Fruit fly (Drosophila melanogaster): Measurements from ENCODE around the gene Cyp4ae1.
A peak's percentile ranks its signal among the peaks of the same experiment; 100 is the strongest.

The Cyp4ae1 gene

dm6 chrX:2140487-2140886 is 38.3 kb upstream of the Cyp4ae1 start (continued):
- TF ChIP-seq NK7.1 (GFP tag; optimal IDR thresholded peaks at IDR 0.05) = no peak
- TF ChIP-seq bigmax (GFP tag; optimal IDR thresholded peaks at IDR 0.05) = no peak
- TF ChIP-seq CG15514 (GFP tag; optimal IDR thresholded peaks at IDR 0.05) = no peak
- no peak for TF ChIP-seq CG14965 (GFP tag; optimal IDR thresholded peaks at IDR 0.05; ENCODE audit: borderline replicate concordance)

DNA sequence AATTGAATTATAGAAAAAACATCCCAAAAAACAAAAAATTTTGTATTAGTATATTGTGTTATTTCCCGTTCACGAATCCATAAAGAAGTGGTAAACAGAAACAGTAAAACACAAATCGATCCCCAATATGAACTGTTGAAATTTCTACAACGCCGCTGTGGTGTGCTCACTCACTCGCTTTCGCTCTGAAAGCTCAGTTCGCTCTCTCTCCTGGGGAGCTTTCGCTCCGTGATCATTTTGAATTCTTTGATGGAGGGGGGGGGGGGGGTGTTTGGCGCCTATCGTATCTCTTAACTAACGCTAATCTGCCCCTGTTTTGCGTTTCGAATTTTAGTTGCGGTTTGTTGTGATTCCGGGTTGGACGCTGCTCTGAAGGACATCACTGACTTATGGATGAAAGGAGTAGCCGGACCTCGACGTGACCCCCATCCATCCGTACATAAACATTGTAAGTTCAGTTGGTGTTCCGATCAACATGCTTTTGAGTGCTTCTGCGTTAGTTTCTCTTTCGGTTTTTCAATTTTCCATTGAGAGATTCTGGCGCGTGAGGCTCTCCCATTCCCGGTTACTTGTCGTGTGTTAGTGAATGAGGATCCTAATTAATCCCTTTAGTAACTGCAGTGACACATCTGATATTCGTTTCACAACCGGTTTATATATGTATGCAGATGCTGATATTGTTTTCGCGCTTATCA is 37.5 kb upstream of the Cyp4ae1 start, which contains the start of gene D2hgdh:
Gene D2hgdh, plus strand, starts transcription at position 331 of the 695 bp plus-strand sequence.
- TF ChIP-seq CG4617 (GFP tag; optimal IDR thresholded peaks at IDR 0.05; ENCODE audit: borderline replicate concordance) (no peak), CG15269 (tag; optimal IDR thresholded peaks at IDR 0.05) (peak; percentile 18), run (tag; optimal IDR thresholded peaks at IDR 0.05) (peak; percentile 9), fru (optimal IDR thresholded peaks at IDR 0.05) (no peak), chinmo (GFP tag; IDR thresholded peaks at IDR 0.05; ENCODE audit: partially characterized antibody) (peak; percentile 71; the same call in 1 of the 4 replicates), Oaz (GFP tag; IDR thresholded peaks at IDR 0.05) (no peak), Ravus (GFP tag; IDR thresholded peaks at IDR 0.05) (no peak), CG13287 (GFP tag; IDR thresholded peaks at IDR 0.05; ENCODE audit: partially characterized antibody) (peak; percentile 33; the same call in 1 of the 2 replicates), CG13296 (GFP tag; optimal IDR thresholded peaks at IDR 0.05) (peak; percentile 2), Opbp (GFP tag; IDR thresholded peaks at IDR 0.05; ENCODE audit: partially characterized antibody) (no peak), Rfx (GFP tag; IDR thresholded peaks at IDR 0.05) (peak; percentile 60), Ptx1 (GFP tag; IDR thresholded peaks at IDR 0.05) (0 out of 2 replicates have a peak, but pooled peaks have one; percentile 10), zfh2 (GFP tag; optimal IDR thresholded peaks at IDR 0.05) (peak; percentile 14), CG34376 (GFP tag; optimal IDR thresholded peaks at IDR 0.05) (peak; percentile 38), pan (optimal IDR thresholded peaks at IDR 0.05) (no peak), pan (GFP tag; optimal IDR thresholded peaks at IDR 0.05 in 1 of 2, IDR thresholded peaks at IDR 0.05 in 1 of 2) (peak in 1 of 2 experiments; percentile 24), crol (GFP tag; IDR thresholded peaks at IDR 0.05) (peak; percentile 80), D19B (GFP tag; optimal IDR thresholded peaks at IDR 0.05) (peak; percentile 28), br (optimal IDR thresholded peaks at IDR 0.05) (no peak), E2f2 (GFP tag; IDR thresholded peaks at IDR 0.05) (peak; percentile 42; the same call in 1 of the 2 replicates), Neu2 (GFP tag; optimal IDR thresholded peaks at IDR 0.05; ENCODE audit: borderline replicate concordance) (no peak), mam (GFP tag; optimal IDR thresholded peaks at IDR 0.05) (no peak), CG30403 (GFP tag; optimal IDR thresholded peaks at IDR 0.05) (peak; percentile 4), lab (GFP tag; optimal IDR thresholded peaks at IDR 0.05) (peak; percentile 38), Ada2b (GFP tag; IDR thresholded peaks at IDR 0.05) (0 out of 2 replicates have a peak, but pooled peaks have one; percentile 7), gem (tag; optimal IDR thresholded peaks at IDR 0.05) (peak; percentile 30), CG3163 (GFP tag; optimal IDR thresholded peaks at IDR 0.05) (peak; percentile 69), grau (tag; optimal IDR thresholded peaks at IDR 0.05) (peak; percentile 37), D (optimal IDR thresholded peaks at IDR 0.05) (no peak), D (GFP tag; optimal IDR thresholded peaks at IDR 0.05) (no peak), CG8290 (GFP tag; optimal IDR thresholded peaks at IDR 0.05) (no peak), CG8290 (tag; optimal IDR thresholded peaks at IDR 0.05) (peak in 1 of 2 experiments; percentile 39), Drgx (GFP tag; IDR thresholded peaks at IDR 0.05) (peak; percentile 53), NFAT (GFP tag; IDR thresholded peaks at IDR 0.05) (0 out of 2 replicates have a peak, but pooled peaks have one; percentile 8), Trl (optimal IDR thresholded peaks at IDR 0.05) (peak; percentile 61 to 80), Trl (GFP tag; optimal IDR thresholded peaks at IDR 0.05) (no peak), CG9932 (GFP tag; IDR thresholded peaks at IDR 0.05) (peak; percentile 43), Jarid2 (GFP tag; optimal IDR thresholded peaks at IDR 0.05) (peak; percentile 15), H2.0 (GFP tag; IDR thresholded peaks at IDR 0.05) (no peak), slbo (GFP tag; IDR thresholded peaks at IDR 0.05) (peak; percentile 49), CG2120 (GFP tag; optimal IDR thresholded peaks at IDR 0.05) (peak; percentile 60), chm (GFP tag; IDR thresholded peaks at IDR 0.05) (peak; percentile 10; the same call in 1 of the 2 replicates), Med (GFP tag) (peak; percentile 79), HLH4C (GFP tag; IDR thresholded peaks at IDR 0.05; ENCODE audit: partially characterized antibody) (no peak), z (GFP tag; IDR thresholded peaks at IDR 0.05) (peak; percentile 76; the same call in 2 of the 3 replicates), CG32532 (GFP tag; IDR thresholded peaks at IDR 0.05) (peak; percentile 59)
